Fruit fly (Drosophila melanogaster): ENCODE data around the gene CG10646.

dm6 chr3L:12456916-12457662 lies 46.6 kb downstream of the CG10646 start:
- no peak for TF ChIP-seq grn (GFP tag; optimal IDR thresholded peaks at IDR 0.05)
- no peak for TF ChIP-seq tup (GFP tag; optimal IDR thresholded peaks at IDR 0.05)
- peak; percentile 52 to 69 for TF ChIP-seq dpn (GFP tag; optimal IDR thresholded peaks at IDR 0.05)
- no peak for TF ChIP-seq CHES-1-like (GFP tag; optimal IDR thresholded peaks at IDR 0.05)
- TF ChIP-seq CG1602 (GFP tag; optimal IDR thresholded peaks at IDR 0.05) = peak; percentile 77
- TF ChIP-seq scrt (GFP tag; optimal IDR thresholded peaks at IDR 0.05) = peak; percentile 51
- no peak for TF ChIP-seq en (GFP tag; optimal IDR thresholded peaks at IDR 0.05)
